Fruit fly (Drosophila melanogaster) whole organism, prepupa: Measurements from ENCODE around the gene CG14860.

ENCODE experiments used
- CG10669 ChIP-seq: fragments of 200-800 bp; sonication (Bioruptor generic); optimal IDR thresholded peaks from 3 replicates; lab custom pipeline; 2018; ENCODE audit warnings: missing biosample characterization, mild to moderate bottlenecking, missing genetic modification characterization, moderate library complexity
- CG11294 ChIP-seq: fragments of 200-800 bp; sonication (Bioruptor generic); IDR thresholded peaks from 2 replicates; pipeline ENCODE4 v1.3.6; 2022; ENCODE audit warnings: missing biosample characterization, missing genetic modification characterization
- CG11762 ChIP-seq: fragments of 200-800 bp; sonication (Bioruptor generic); optimal IDR thresholded peaks from 3 replicates; lab custom pipeline; 2016; ENCODE audit warnings: missing biosample characterization, missing genetic modification characterization; ENCODE audit not compliant: insufficient read depth
- CG15336 ChIP-seq: fragments of 200-800 bp; sonication (Bioruptor generic); IDR thresholded peaks from 2 replicates; pipeline ENCODE4 v1.3.6; 2022; ENCODE audit warnings: missing biosample characterization, missing genetic modification characterization
- CG1621 ChIP-seq: fragments of 200-800 bp; sonication (Bioruptor generic); optimal IDR thresholded peaks from 3 replicates; lab custom pipeline; 2018; ENCODE audit warnings: missing biosample characterization, mild to moderate bottlenecking, missing genetic modification characterization
- CG16779 ChIP-seq: fragments of 200-800 bp; sonication (Bioruptor generic); optimal IDR thresholded peaks from 3 replicates; lab custom pipeline; 2017; ENCODE audit warnings: missing biosample characterization, mild to moderate bottlenecking, missing genetic modification characterization
- CG3032 ChIP-seq: fragments of 200-800 bp; optimal IDR thresholded peaks from 2 replicates; lab custom pipeline; 2019; ENCODE audit warnings: missing biosample characterization, mild to moderate bottlenecking, missing genetic modification characterization, moderate library complexity
- CG32006 ChIP-seq: fragments of 200-800 bp; sonication (Bioruptor generic); optimal IDR thresholded peaks from 3 replicates; lab custom pipeline; 2017; ENCODE audit warnings: missing biosample characterization, mild to moderate bottlenecking, missing genetic modification characterization
- CG3919 ChIP-seq: fragments of 200-800 bp; sonication (Bioruptor generic); optimal IDR thresholded peaks from 3 replicates; lab custom pipeline; 2016; ENCODE audit warnings: missing biosample characterization, missing genetic modification characterization
- CG4318 ChIP-seq: fragments of 200-800 bp; sonication (Bioruptor generic); optimal IDR thresholded peaks from 3 replicates; lab custom pipeline; 2017; ENCODE audit warnings: missing biosample characterization, mild to moderate bottlenecking, missing genetic modification characterization
- CG6163 ChIP-seq: fragments of 200-800 bp; sonication (Bioruptor generic); IDR thresholded peaks from 3 replicates; pipeline ENCODE4 v1.3.6; 2022; ENCODE audit warnings: missing biosample characterization, missing genetic modification characterization
- CG6276 ChIP-seq: fragments of 200-800 bp; sonication (Bioruptor generic); optimal IDR thresholded peaks from 2 replicates; lab custom pipeline; 2017; ENCODE audit warnings: missing biosample characterization, mild to moderate bottlenecking, missing genetic modification characterization
- CG6808 ChIP-seq: fragments of 200-800 bp; sonication (Bioruptor generic); optimal IDR thresholded peaks from 3 replicates; lab custom pipeline; 2017; ENCODE audit warnings: missing biosample characterization, missing genetic modification characterization, mild to moderate bottlenecking, moderate library complexity, missing genetic modification reagents
- CG7368 ChIP-seq: fragments of 200-800 bp; sonication (Bioruptor generic); optimal IDR thresholded peaks from 3 replicates; lab custom pipeline; 2016; ENCODE audit warnings: missing biosample characterization, missing genetic modification characterization
- CG8119 ChIP-seq: fragments of 200-800 bp; sonication (Bioruptor generic); IDR thresholded peaks from 3 replicates; pipeline ENCODE4 v1.3.6; 2022; ENCODE audit warnings: missing biosample characterization, missing genetic modification characterization
- CG8319 ChIP-seq: fragments of 200-800 bp; sonication (Bioruptor generic); optimal IDR thresholded peaks from 3 replicates; lab custom pipeline; 2016; ENCODE audit warnings: missing biosample characterization, missing genetic modification characterization
- CG9139 ChIP-seq: fragments of 200-800 bp; sonication (Bioruptor generic); optimal IDR thresholded peaks from 3 replicates; lab custom pipeline; 2017; ENCODE audit warnings: missing biosample characterization, mild to moderate bottlenecking, missing genetic modification characterization
- Eip75B ChIP-seq: fragments of 200-800 bp; sonication (Bioruptor generic); optimal IDR thresholded peaks from 3 replicates; lab custom pipeline; 2016; ENCODE audit warnings: missing biosample characterization, missing genetic modification characterization
- Eip78C ChIP-seq: fragments of 200-800 bp; sonication (Bioruptor generic); peaks from one replicate; lab custom pipeline; 2016; ENCODE audit warnings: missing biosample characterization, missing genetic modification characterization
- Eip93F ChIP-seq: fragments of 200-800 bp; sonication (Bioruptor generic); optimal IDR thresholded peaks from 2 replicates; lab custom pipeline; 2016; ENCODE audit warnings: missing biosample characterization, mild to moderate bottlenecking, missing genetic modification characterization
- Ets21C ChIP-seq: fragments of 200-800 bp; sonication (Bioruptor generic); optimal IDR thresholded peaks from 3 replicates; lab custom pipeline; 2016; ENCODE audit warnings: missing biosample characterization, missing genetic modification characterization
- Ets96B ChIP-seq: fragments of 200-800 bp; optimal IDR thresholded peaks from 2 replicates; lab custom pipeline; 2019; ENCODE audit warnings: missing biosample characterization, mild to moderate bottlenecking, missing genetic modification characterization, moderate library complexity
- Hr39 ChIP-seq: fragments of 200-800 bp; sonication (Bioruptor generic); optimal IDR thresholded peaks from 2 replicates; lab custom pipeline; 2016; ENCODE audit warnings: missing biosample characterization, missing genetic modification characterization
- Hr4 ChIP-seq: fragments of 200-800 bp; sonication (Bioruptor generic); optimal IDR thresholded peaks from 3 replicates; lab custom pipeline; 2016; ENCODE audit warnings: missing biosample characterization, missing genetic modification characterization
- Lpt ChIP-seq: fragments of 200-800 bp; sonication (Bioruptor generic); optimal IDR thresholded peaks from 3 replicates; lab custom pipeline; 2016; ENCODE audit warnings: missing biosample characterization, missing genetic modification characterization
- Met ChIP-seq: fragments of 200-800 bp; sonication (Bioruptor generic); optimal IDR thresholded peaks from 3 replicates; lab custom pipeline; 2016; ENCODE audit warnings: missing biosample characterization, missing genetic modification characterization
- OdsH ChIP-seq: fragments of 200-800 bp; sonication (Bioruptor generic); optimal IDR thresholded peaks from 3 replicates; lab custom pipeline; 2016; ENCODE audit warnings: missing biosample characterization, missing genetic modification characterization
- Sox102F ChIP-seq: fragments of 200-800 bp; sonication (Bioruptor generic); optimal IDR thresholded peaks from 2 replicates; lab custom pipeline; 2016; ENCODE audit warnings: missing biosample characterization, mild to moderate bottlenecking, missing genetic modification characterization
- Sox14 ChIP-seq: fragments of 200-800 bp; sonication (Bioruptor generic); optimal IDR thresholded peaks from 3 replicates; lab custom pipeline; 2016; ENCODE audit warnings: missing biosample characterization, missing genetic modification characterization
- Sox15 ChIP-seq: fragments of 200-800 bp; sonication (Bioruptor generic); optimal IDR thresholded peaks from 3 replicates; lab custom pipeline; 2016; ENCODE audit warnings: missing biosample characterization, missing genetic modification characterization
- cyc ChIP-seq: fragments of 200-800 bp; sonication (Bioruptor generic); optimal IDR thresholded peaks from 3 replicates; lab custom pipeline; 2016; ENCODE audit warnings: missing biosample characterization, missing genetic modification characterization
- eg ChIP-seq: fragments of 200-800 bp; sonication (Bioruptor generic); IDR thresholded peaks from 3 replicates; pipeline ENCODE4 v1.3.6; 2022; ENCODE audit warnings: missing biosample characterization, missing genetic modification characterization
- esn ChIP-seq: fragments of 200-800 bp; sonication (Bioruptor generic); optimal IDR thresholded peaks from 2 replicates; lab custom pipeline; 2016; ENCODE audit warnings: missing biosample characterization, mild to moderate bottlenecking, missing genetic modification characterization, moderate library complexity
- fkh ChIP-seq: fragments of 200-800 bp; sonication (Bioruptor generic); optimal IDR thresholded peaks from 3 replicates; lab custom pipeline; 2017; ENCODE audit warnings: missing biosample characterization, mild to moderate bottlenecking, missing genetic modification characterization, moderate library complexity
- lz ChIP-seq: fragments of 200-800 bp; sonication (Bioruptor generic); optimal IDR thresholded peaks from 3 replicates; lab custom pipeline; 2016; ENCODE audit warnings: missing biosample characterization, missing genetic modification characterization
- net ChIP-seq: fragments of 200-800 bp; sonication (Bioruptor generic); optimal IDR thresholded peaks from 3 replicates; lab custom pipeline; 2016; ENCODE audit warnings: missing biosample characterization, missing genetic modification characterization
- pdm3 ChIP-seq: fragments of 200-800 bp; sonication (Bioruptor generic); optimal IDR thresholded peaks from 3 replicates; lab custom pipeline; 2016; ENCODE audit warnings: missing biosample characterization, missing genetic modification characterization
- ss ChIP-seq, 2 experiments: fragments of 200-800 bp; sonication (Bioruptor generic); optimal IDR thresholded peaks; 2 replicates in 1 of 2; 3 replicates in 1 of 2; lab custom pipeline; 2017 to 2018; ENCODE audit warnings: mild to moderate bottlenecking in 2 of 2, missing biosample characterization in 2 of 2, missing genetic modification characterization in 2 of 2, moderate library complexity in 1 of 2
- vri ChIP-seq: fragments of 200-800 bp; sonication (Bioruptor generic); optimal IDR thresholded peaks from 3 replicates; lab custom pipeline; 2016; ENCODE audit warnings: missing biosample characterization, mild to moderate bottlenecking, missing genetic modification characterization

CG14860 gene

dm6 chr3R:14853767-14854191, 40.8 kb upstream of the CG14860 start (continued):
- peak; percentile 42 for TF ChIP-seq CG7368 (GFP tag; lab: Kevin White, UChicago)
- peak; percentile 70 for TF ChIP-seq net (GFP tag; lab: Kevin White, UChicago)
- peak; percentile 81 for TF ChIP-seq vri (GFP tag; lab: Kevin White, UChicago)
- TF ChIP-seq CG6163 (GFP tag; lab: Robert Waterston, UW): peak; percentile 79
- TF ChIP-seq cyc (GFP tag; lab: Kevin White, UChicago): no peak
- TF ChIP-seq Met: peak; percentile 46
- peak; percentile 28 for TF ChIP-seq lz
- no peak for TF ChIP-seq Ets21C
- no peak for TF ChIP-seq Eip93F (GFP tag; lab: Kevin White, UChicago)
- peak; percentile 70; the same call in 2 of the 3 replicates for TF ChIP-seq eg (GFP tag; lab: Robert Waterston, UW)
- peak; percentile 79 for TF ChIP-seq Sox102F (GFP tag; lab: Kevin White, UChicago)
- no peak for TF ChIP-seq CG8319
- TF ChIP-seq Eip78C: peak; percentile 91
- peak; percentile 56 for TF ChIP-seq Lpt (GFP tag; lab: Kevin White, UChicago)
- no peak for TF ChIP-seq Sox15 (GFP tag; lab: Kevin White, UChicago)
- TF ChIP-seq CG11762 (GFP tag; lab: Kevin White, UChicago): peak; percentile 27
- TF ChIP-seq Hr4 (GFP tag; lab: Kevin White, UChicago): no peak
- peak; percentile 82 for TF ChIP-seq CG3919 (GFP tag; lab: Kevin White, UChicago)
- no peak for TF ChIP-seq CG3032 (tag; lab: Kevin White, UChicago)
- peak; percentile 62 for TF ChIP-seq CG6808 (GFP tag; lab: Kevin White, UChicago)
- TF ChIP-seq CG10669 (GFP tag; lab: Kevin White, UChicago): peak; percentile 32
- no peak for TF ChIP-seq CG11294 (GFP tag; lab: Robert Waterston, UW)
- peak; percentile 74 for TF ChIP-seq CG16779 (tag; lab: Kevin White, UChicago)
- TF ChIP-seq OdsH (GFP tag; lab: Kevin White, UChicago): no peak
- TF ChIP-seq pdm3 (GFP tag; lab: Kevin White, UChicago): peak; percentile 15
- peak; percentile 54 for TF ChIP-seq CG1621 (tag; lab: Kevin White, UChicago)
- no peak for TF ChIP-seq Hr39
- TF ChIP-seq CG8119 (GFP tag; lab: Robert Waterston, UW): peak; percentile 52; the same call in 1 of the 3 replicates
- TF ChIP-seq, all 60 proteins: peak for 38

dm6 chr3R:14864819-14865218, 29.8 kb upstream of the CG14860 start:
- no peak for TF ChIP-seq CG3919 (GFP tag; lab: Kevin White, UChicago)
- TF ChIP-seq Eip75B (GFP tag; lab: Kevin White, UChicago): no peak
- TF ChIP-seq Lpt (GFP tag; lab: Kevin White, UChicago): no peak
- no peak for TF ChIP-seq CG6276 (GFP tag; lab: Kevin White, UChicago)
- no peak for TF ChIP-seq CG8319
- TF ChIP-seq CG15336 (GFP tag; lab: Robert Waterston, UW): no peak
- TF ChIP-seq CG1621 (tag; lab: Kevin White, UChicago): no peak
- no peak for TF ChIP-seq CG16779 (tag; lab: Kevin White, UChicago)
- no peak for TF ChIP-seq Sox15 (GFP tag; lab: Kevin White, UChicago)

dm6 chr3R:14873345-14873744, 21.2 kb upstream of the CG14860 start:
- no peak for TF ChIP-seq vri (GFP tag; lab: Kevin White, UChicago)
- TF ChIP-seq CG8319: no peak

dm6 chr3R:14875274-14875964, 19.2 kb upstream of the CG14860 start, which contains the start of gene btsz:
Gene btsz (minus strand): TSS chr3R:14875488.
- TF ChIP-seq CG16779 (tag; lab: Kevin White, UChicago): no peak
- peak; percentile 29 for TF ChIP-seq CG4318 (GFP tag; lab: Kevin White, UChicago)

dm6 chr3R:14875965-14876331, 18.6 kb upstream of the CG14860 start:
- no peak for TF ChIP-seq CG9139
- no peak for TF ChIP-seq Sox14
- no peak for TF ChIP-seq CG32006 (GFP tag; lab: Kevin White, UChicago)
- TF ChIP-seq pdm3 (GFP tag; lab: Kevin White, UChicago): no peak
- no peak for TF ChIP-seq CG8319
- TF ChIP-seq fkh (GFP tag; lab: Kevin White, UChicago): no peak
- no peak for TF ChIP-seq Ets96B (tag; lab: Kevin White, UChicago)
- TF ChIP-seq ss (GFP tag; optimal IDR thresholded peaks at IDR 0.05; lab: Kevin White, UChicago): no peak
- TF ChIP-seq Eip78C: no peak
- no peak for TF ChIP-seq esn (GFP tag; lab: Kevin White, UChicago)
- TF ChIP-seq CG11762 (GFP tag; lab: Kevin White, UChicago): no peak
